Worm (Caenorhabditis elegans) whole organism, L4 larva: ENCODE measurements around the gene nspc-15.
A peak's percentile ranks its signal among the peaks of the same experiment; 100 is the strongest.

Experiments used
- D1046.2 ChIP-seq: fragments of 200-800 bp; sonication (Bioruptor generic); IDR thresholded peaks from 2 replicates; pipeline ENCODE4 v1.3.6; 2022; ENCODE audit warnings: missing genetic modification characterization, missing compliant biosample characterization
- F37D6.2 ChIP-seq: sonication (generic microtip); optimal IDR thresholded peaks from 2 replicates; lab custom pipeline; 2016; ENCODE audit warnings: mild to moderate bottlenecking, missing genetic modification characterization, missing compliant biosample characterization
- Y105C5A.15 ChIP-seq: fragments of 200-800 bp; sonication (Bioruptor generic); IDR thresholded peaks from 2 replicates; pipeline ENCODE4 v1.3.6; 2022; ENCODE audit warnings: missing genetic modification characterization, missing compliant biosample characterization
- ZK337.2 ChIP-seq: fragments of 200-800 bp; sonication (Bioruptor generic); IDR thresholded peaks from 2 replicates; pipeline ENCODE4 v1.3.6; 2022; ENCODE audit warnings: missing genetic modification reagents, missing genetic modification characterization, missing compliant biosample characterization
- aly-2 ChIP-seq: sonication (generic microtip); optimal IDR thresholded peaks from 2 replicates; lab custom pipeline; 2018; ENCODE audit warnings: missing biosample characterization, missing genetic modification characterization
- ama-1 ChIP-seq: fragments of 150-350 bp; optimal IDR thresholded peaks from 2 replicates; lab custom pipeline; 2014; ENCODE audit warnings: inconsistent platforms, mixed read lengths
- ceh-20 ChIP-seq: fragments of 200-800 bp; sonication (Bioruptor generic); IDR thresholded peaks from 2 replicates; pipeline ENCODE4 v1.3.6; 2022; ENCODE audit warnings: missing genetic modification reagents, missing genetic modification characterization, missing compliant biosample characterization
- ceh-28 ChIP-seq: fragments of 150-350 bp; optimal IDR thresholded peaks from 2 replicates; lab custom pipeline; 2014; ENCODE audit warnings: missing biosample characterization, missing genetic modification reagents, missing genetic modification characterization
- ceh-32 ChIP-seq: sonication (generic microtip); optimal IDR thresholded peaks from 2 replicates; lab custom pipeline; 2016; ENCODE audit warnings: mild to moderate bottlenecking, missing genetic modification characterization, missing compliant biosample characterization; ENCODE audit not compliant: poor library complexity
- ceh-82 ChIP-seq: sonication (generic microtip); optimal IDR thresholded peaks from 2 replicates; lab custom pipeline; 2017; ENCODE audit warnings: missing biosample characterization, missing genetic modification characterization
- ces-1 ChIP-seq: fragments of 150-350 bp; sonication (generic microtip); optimal IDR thresholded peaks from 4 replicates; lab custom pipeline; 2014; ENCODE audit warnings: missing biosample characterization, missing genetic modification reagents, missing genetic modification characterization
- ctbp-1 ChIP-seq: fragments of 200-800 bp; sonication (Bioruptor generic); IDR thresholded peaks from 2 replicates; pipeline ENCODE4 v1.3.6; 2022; ENCODE audit warnings: missing genetic modification reagents, missing genetic modification characterization, missing compliant biosample characterization
- daf-12 ChIP-seq: fragments of 150-350 bp; optimal IDR thresholded peaks from 2 replicates; lab custom pipeline; 2014; ENCODE audit warnings: missing biosample characterization, missing genetic modification reagents, missing genetic modification characterization
- daf-16 ChIP-seq, 3 experiments: sonication (generic microtip); optimal IDR thresholded peaks; 2 replicates each; lab custom pipeline; 2016 to 2017; ENCODE audit warnings: missing genetic modification characterization in 3 of 3, missing genetic modification reagents in 3 of 3, mild to moderate bottlenecking in 2 of 3, missing compliant biosample characterization in 2 of 3, missing biosample characterization in 1 of 3, moderate library complexity in 1 of 3
- daf-19 ChIP-seq: fragments of 200-800 bp; sonication (Bioruptor generic); conservative IDR thresholded peaks from 2 replicates; pipeline ENCODE4 v1.3.6; 2022; ENCODE audit warnings: missing genetic modification characterization, missing compliant biosample characterization
- daf-8 ChIP-seq: fragments of 200-800 bp; sonication (Bioruptor generic); IDR thresholded peaks from 2 replicates; pipeline ENCODE4 v1.3.6; 2022; ENCODE audit warnings: missing genetic modification characterization, missing compliant biosample characterization
- dpl-1 ChIP-seq: fragments of 150-350 bp; optimal IDR thresholded peaks from 2 replicates; lab custom pipeline; 2014; ENCODE audit warnings: missing biosample characterization, missing genetic modification reagents, missing genetic modification characterization
- duxl-1 ChIP-seq: sonication (generic microtip); optimal IDR thresholded peaks from 2 replicates; lab custom pipeline; 2016; ENCODE audit warnings: mild to moderate bottlenecking, missing genetic modification characterization, moderate library complexity, missing compliant biosample characterization; ENCODE audit not compliant: poor library complexity
- dve-1 ChIP-seq: sonication (generic microtip); optimal IDR thresholded peaks from 2 replicates; lab custom pipeline; 2017; ENCODE audit warnings: antibody characterized with exemption, mild to moderate bottlenecking, missing genetic modification characterization, missing compliant biosample characterization; ENCODE audit not compliant: insufficient read depth
- egl-27 ChIP-seq: sonication (generic microtip); optimal IDR thresholded peaks from 3 replicates; lab custom pipeline; 2017; ENCODE audit warnings: missing biosample characterization, missing genetic modification reagents, missing genetic modification characterization
- egl-43 ChIP-seq: fragments of 200-800 bp; sonication (Bioruptor generic); IDR thresholded peaks from 2 replicates; pipeline ENCODE4 v1.3.6; 2022; ENCODE audit warnings: missing genetic modification reagents, missing genetic modification characterization, missing compliant biosample characterization
- fkh-10 ChIP-seq: fragments of 150-350 bp; optimal IDR thresholded peaks from 2 replicates; lab custom pipeline; 2014; ENCODE audit warnings: missing biosample characterization, missing genetic modification reagents, missing genetic modification characterization
- lim-7 ChIP-seq: fragments of 200-800 bp; sonication (Bioruptor generic); IDR thresholded peaks from 2 replicates; pipeline ENCODE4 v1.3.6; 2022; ENCODE audit warnings: missing genetic modification characterization, missing compliant biosample characterization
- lin-13 ChIP-seq: fragments of 150-350 bp; optimal IDR thresholded peaks from 2 replicates; lab custom pipeline; 2014; ENCODE audit warnings: missing biosample characterization, missing genetic modification reagents, missing genetic modification characterization
- lin-29 ChIP-seq: fragments of 200-800 bp; sonication (Bioruptor generic); IDR thresholded peaks from 2 replicates; pipeline ENCODE4 v1.3.6; 2022; ENCODE audit warnings: missing genetic modification reagents, missing genetic modification characterization, missing compliant biosample characterization
- madf-5 ChIP-seq, 2 experiments: fragments of 200-800 bp; sonication (Bioruptor generic); IDR thresholded peaks; 2 replicates each; pipeline ENCODE4 v1.3.6; 2022; ENCODE audit warnings: missing compliant biosample characterization in 2 of 2, missing genetic modification characterization in 2 of 2
- mdl-1 ChIP-seq, 2 experiments: fragments of 150-350 bp in 1 of 2; sonication (generic microtip) in 1 of 2; optimal IDR thresholded peaks; 2 replicates each; lab custom pipeline; 2014 to 2017; ENCODE audit warnings: missing biosample characterization in 2 of 2, missing genetic modification characterization in 2 of 2
- mdt-29 ChIP-seq: fragments of 200-800 bp; sonication (Bioruptor generic); IDR thresholded peaks from 2 replicates; pipeline ENCODE4 v1.3.6; 2022; ENCODE audit warnings: missing genetic modification reagents, missing genetic modification characterization, missing compliant biosample characterization
- mep-1 ChIP-seq: fragments of 150-350 bp; sonication (generic microtip); optimal IDR thresholded peaks from 3 replicates; lab custom pipeline; 2014; ENCODE audit warnings: missing biosample characterization, missing genetic modification characterization
- mxl-2 ChIP-seq: fragments of 200-800 bp; sonication (Bioruptor generic); conservative IDR thresholded peaks from 2 replicates; pipeline ENCODE4 v1.3.6; 2022; ENCODE audit warnings: missing genetic modification reagents, missing genetic modification characterization, missing compliant biosample characterization
- mxl-3 ChIP-seq: fragments of 200-800 bp; sonication (Bioruptor generic); optimal IDR thresholded peaks from 2 replicates; lab custom pipeline; 2018; ENCODE audit warnings: mild to moderate bottlenecking, missing genetic modification characterization, missing compliant biosample characterization
- nhr-10 ChIP-seq: fragments of 150-350 bp; optimal IDR thresholded peaks from 2 replicates; lab custom pipeline; 2014; ENCODE audit warnings: missing biosample characterization, missing genetic modification characterization
- nhr-11 ChIP-seq: fragments of 150-350 bp; optimal IDR thresholded peaks from 2 replicates; lab custom pipeline; 2014; ENCODE audit warnings: missing biosample characterization, missing genetic modification characterization
- nhr-111 ChIP-seq: fragments of 200-800 bp; sonication (Bioruptor generic); optimal IDR thresholded peaks from 2 replicates; lab custom pipeline; 2018; ENCODE audit warnings: mild to moderate bottlenecking, missing genetic modification characterization, missing compliant biosample characterization
- nhr-237 ChIP-seq: sonication (generic microtip); optimal IDR thresholded peaks from 2 replicates; lab custom pipeline; 2017; ENCODE audit warnings: missing biosample characterization, missing genetic modification characterization
- nhr-41 ChIP-seq: fragments of 200-800 bp; sonication (Bioruptor generic); IDR thresholded peaks from 2 replicates; pipeline ENCODE4 v1.3.6; 2022; ENCODE audit warnings: missing genetic modification reagents, missing genetic modification characterization, missing compliant biosample characterization
- nhr-6 ChIP-seq: fragments of 150-350 bp; optimal IDR thresholded peaks from 2 replicates; lab custom pipeline; 2014; ENCODE audit warnings: missing biosample characterization, missing genetic modification characterization
- nhr-77 ChIP-seq: fragments of 150-350 bp; optimal IDR thresholded peaks from 2 replicates; lab custom pipeline; 2014; ENCODE audit warnings: missing biosample characterization, missing genetic modification characterization
- pha-4 ChIP-seq, 2 experiments: fragments of 150-350 bp in 1 of 2; fragments of 200-800 bp in 1 of 2; sonication (Bioruptor generic) in 1 of 2; IDR thresholded peaks in 1 of 2; optimal IDR thresholded peaks in 1 of 2; 2 replicates each; pipeline versions ENCODE4 v1.3.6 to Lab custom; 2014 to 2022; ENCODE audit warnings: missing genetic modification characterization in 2 of 2, missing genetic modification reagents in 2 of 2, missing biosample characterization in 1 of 2, missing compliant biosample characterization in 1 of 2
- rbr-2 ChIP-seq: sonication (generic microtip); optimal IDR thresholded peaks from 2 replicates; lab custom pipeline; 2016; ENCODE audit warnings: missing genotype, missing genetic modification characterization, missing compliant biosample characterization
- set-16 ChIP-seq: fragments of 200-800 bp; sonication (Bioruptor generic); IDR thresholded peaks from 2 replicates; pipeline ENCODE4 v1.3.6; 2022; ENCODE audit warnings: missing genetic modification reagents, missing genetic modification characterization, missing compliant biosample characterization
- skn-1 ChIP-seq: fragments of 150-350 bp; optimal IDR thresholded peaks from 2 replicates; lab custom pipeline; 2014; ENCODE audit warnings: missing biosample characterization, missing genetic modification characterization
- snpc-1.2 ChIP-seq: fragments of 200-800 bp; sonication (Bioruptor generic); IDR thresholded peaks from 2 replicates; pipeline ENCODE4 v1.3.6; 2022; ENCODE audit warnings: missing genetic modification reagents, missing genetic modification characterization, missing compliant biosample characterization
- snpc-4 ChIP-seq: fragments of 150-350 bp; optimal IDR thresholded peaks from 2 replicates; lab custom pipeline; 2014; ENCODE audit warnings: missing biosample characterization, missing genetic modification characterization
- spr-1 ChIP-seq: sonication (generic microtip); optimal IDR thresholded peaks from 2 replicates; lab custom pipeline; 2016; ENCODE audit warnings: mild to moderate bottlenecking, missing genetic modification characterization, missing compliant biosample characterization
- tag-97 ChIP-seq: fragments of 200-800 bp; sonication (Bioruptor generic); IDR thresholded peaks from 2 replicates; pipeline ENCODE4 v1.3.6; 2022; ENCODE audit warnings: missing genetic modification characterization, missing compliant biosample characterization
- unc-39 ChIP-seq: sonication (generic microtip); optimal IDR thresholded peaks from 2 replicates; lab custom pipeline; 2017; ENCODE audit warnings: missing biosample characterization, missing genetic modification characterization
- unc-62 ChIP-seq, 3 experiments: fragments of 150-350 bp in 1 of 3; sonication (generic microtip); optimal IDR thresholded peaks in 2 of 3; peaks in 1 of 3; 1 replicate in 1 of 3; 2 replicates in 2 of 3; lab custom pipeline; 2014 to 2017; ENCODE audit warnings: missing biosample characterization in 3 of 3, missing genetic modification characterization in 3 of 3, missing genetic modification reagents in 3 of 3, missing genotype in 1 of 3
- vab-7 ChIP-seq: fragments of 200-800 bp; sonication (Bioruptor generic); IDR thresholded peaks from 2 replicates; pipeline ENCODE4 v1.3.6; 2022; ENCODE audit warnings: missing genetic modification reagents, missing genetic modification characterization, missing compliant biosample characterization
- zfp-2 ChIP-seq: sonication (generic microtip); optimal IDR thresholded peaks from 2 replicates; lab custom pipeline; 2016; ENCODE audit warnings: mild to moderate bottlenecking, missing genetic modification characterization, missing compliant biosample characterization

Gene nspc-15

ce11 chrX:12367498-12367897, 7.0 kb downstream of the nspc-15 start (continued):
- no peak for TF ChIP-seq nhr-11 (tag; lab: Kevin White, UChicago)
- TF ChIP-seq nhr-6 (tag; lab: Kevin White, UChicago): no peak
- TF ChIP-seq zfp-2 (tag; lab: Kevin White, UChicago): no peak
- TF ChIP-seq pha-4 (GFP tag; IDR thresholded peaks at IDR 0.05; lab: Robert Waterston, UW): no peak
- TF ChIP-seq pha-4 (tag; optimal IDR thresholded peaks at IDR 0.05; lab: Kevin White, UChicago): no peak
- TF ChIP-seq mep-1 (tag; lab: Kevin White, UChicago): peak; percentile 65
- peak; percentile 68; the same call in 1 of the 2 replicates for TF ChIP-seq ctbp-1 (GFP tag; lab: Robert Waterston, UW)
- TF ChIP-seq ceh-28 (tag; lab: Kevin White, UChicago): no peak
- peak; percentile 13 for TF ChIP-seq lin-13 (GFP tag; lab: Kevin White, UChicago)
- TF ChIP-seq set-16 (GFP tag; lab: Robert Waterston, UW): no peak
- TF ChIP-seq fkh-10 (GFP tag; lab: Kevin White, UChicago): no peak
- TF ChIP-seq mxl-3 (GFP tag; lab: Kevin White, UChicago): peak; percentile 39
- TF ChIP-seq aly-2 (tag; lab: Kevin White, UChicago): no peak
- TF ChIP-seq snpc-1.2 (GFP tag; lab: Robert Waterston, UW): peak; percentile 84
- TF ChIP-seq Y105C5A.15 (GFP tag; lab: Robert Waterston, UW): 0 out of 2 replicates have a peak, but pooled peaks have one; percentile 55
- TF ChIP-seq vab-7 (GFP tag; lab: Robert Waterston, UW): peak; percentile 75
- TF ChIP-seq rbr-2 (tag; lab: Kevin White, UChicago): peak; percentile 30
- TF ChIP-seq ceh-20: 0 out of 2 replicates have a peak, but pooled peaks have one; percentile 33
- TF ChIP-seq nhr-237: no peak
- peak; percentile 81 for TF ChIP-seq duxl-1 (tag; lab: Kevin White, UChicago)
- TF ChIP-seq ama-1 (lab: Kevin White, UChicago): no peak
- TF ChIP-seq mdt-29 (GFP tag; lab: Robert Waterston, UW): no peak
- TF ChIP-seq lim-7 (GFP tag; lab: Robert Waterston, UW): peak; percentile 88
- TF ChIP-seq D1046.2 (GFP tag; lab: Robert Waterston, UW): no peak
- no peak for TF ChIP-seq lin-29 (GFP tag; lab: Robert Waterston, UW)
- peak; percentile 82 for TF ChIP-seq egl-43
- no peak for TF ChIP-seq daf-12
- TF ChIP-seq skn-1 (tag; lab: Kevin White, UChicago): no peak
- no peak for TF ChIP-seq daf-19 (GFP tag; lab: Robert Waterston, UW)
- TF ChIP-seq nhr-41: peak; percentile 82; the same call in 1 of the 2 replicates
- no peak for TF ChIP-seq daf-8 (GFP tag; lab: Robert Waterston, UW)
- no peak for TF ChIP-seq unc-39 (tag; lab: Kevin White, UChicago)
- no peak for TF ChIP-seq tag-97 (GFP tag; lab: Robert Waterston, UW)
- no peak for TF ChIP-seq F37D6.2 (tag; lab: Kevin White, UChicago)
- no peak for TF ChIP-seq dve-1 (tag; lab: Kevin White, UChicago)
- no peak for TF ChIP-seq ZK337.2 (GFP tag; lab: Robert Waterston, UW)
- no peak for TF ChIP-seq ceh-32 (tag; lab: Kevin White, UChicago)
- TF ChIP-seq nhr-111 (GFP tag; lab: Kevin White, UChicago): no peak
- no peak for TF ChIP-seq nhr-10 (tag; lab: Kevin White, UChicago)
- TF ChIP-seq snpc-4: no peak
- peak; percentile 14 for TF ChIP-seq spr-1
- no peak for TF ChIP-seq ces-1 (GFP tag; lab: Kevin White, UChicago)
- TF ChIP-seq daf-16 (GFP tag; optimal IDR thresholded peaks at IDR 0.05; lab: Kevin White, UChicago): peak; percentile 11 to 45
- peak; percentile 51 for TF ChIP-seq daf-16 (tag; optimal IDR thresholded peaks at IDR 0.05; lab: Kevin White, UChicago)
- no peak for TF ChIP-seq egl-27 (tag; lab: Kevin White, UChicago)
- peak; percentile 64 for TF ChIP-seq nhr-77 (tag; lab: Kevin White, UChicago)
- TF ChIP-seq mdl-1 (tag; optimal IDR thresholded peaks at IDR 0.05; lab: Kevin White, UChicago): peak in 1 of 2 experiments; percentile 72
- no peak for TF ChIP-seq madf-5 (GFP tag; IDR thresholded peaks at IDR 0.05; lab: Robert Waterston, UW)
- no peak for TF ChIP-seq mxl-2 (GFP tag; lab: Robert Waterston, UW)
- TF ChIP-seq ceh-82: no peak
- TF ChIP-seq unc-62 (GFP tag; optimal IDR thresholded peaks at IDR 0.05 in 1 of 2; lab: Kevin White, UChicago): no peak
- TF ChIP-seq unc-62 (tag; optimal IDR thresholded peaks at IDR 0.05; lab: Kevin White, UChicago): no peak
- TF ChIP-seq dpl-1 (GFP tag; lab: Kevin White, UChicago): no peak
